Worm (Caenorhabditis elegans): ENCODE measurements around the gene ckc-1.

ckc-1 gene

DNA sequence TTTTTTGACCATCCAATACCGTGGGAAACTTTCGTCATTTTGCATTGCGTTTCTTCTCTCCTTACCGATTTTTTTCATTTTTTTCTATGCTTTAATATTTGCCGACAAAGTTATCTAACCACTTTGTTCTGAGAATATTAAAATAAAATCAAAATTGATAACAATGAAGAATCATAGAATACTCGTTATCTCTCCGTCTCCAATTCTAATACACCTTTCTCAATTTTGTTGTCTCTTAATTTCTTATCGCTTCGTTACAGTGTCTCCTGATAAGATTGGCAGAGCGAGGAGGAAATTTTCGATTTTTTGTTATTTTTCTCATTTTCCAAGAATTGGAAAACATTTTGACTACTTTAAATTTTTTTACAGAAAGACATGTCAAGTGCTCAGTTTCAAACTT lies at the start of gene ckc-1:
Gene ckc-1 (plus strand): TSS at position 368 of the 400 bp plus-strand sequence.
- TF ChIP-seq elt-2 (tag; optimal IDR thresholded peaks at IDR 0.05) (peak; percentile 99), mml-1 (tag; optimal IDR thresholded peaks at IDR 0.05) (no peak), elt-1 (tag; optimal IDR thresholded peaks at IDR 0.05) (no peak), ceh-28 (tag; optimal IDR thresholded peaks at IDR 0.05) (peak; percentile 3), jun-1 (tag; optimal IDR thresholded peaks at IDR 0.05) (peak; percentile 68), pha-4 (tag; optimal IDR thresholded peaks at IDR 0.05) (peak; percentile 39), pqm-1 (tag; optimal IDR thresholded peaks at IDR 0.05) (peak; percentile 100), elt-3 (tag; optimal IDR thresholded peaks at IDR 0.05) (peak in 1 of 3 experiments; percentile 67)

DNA sequence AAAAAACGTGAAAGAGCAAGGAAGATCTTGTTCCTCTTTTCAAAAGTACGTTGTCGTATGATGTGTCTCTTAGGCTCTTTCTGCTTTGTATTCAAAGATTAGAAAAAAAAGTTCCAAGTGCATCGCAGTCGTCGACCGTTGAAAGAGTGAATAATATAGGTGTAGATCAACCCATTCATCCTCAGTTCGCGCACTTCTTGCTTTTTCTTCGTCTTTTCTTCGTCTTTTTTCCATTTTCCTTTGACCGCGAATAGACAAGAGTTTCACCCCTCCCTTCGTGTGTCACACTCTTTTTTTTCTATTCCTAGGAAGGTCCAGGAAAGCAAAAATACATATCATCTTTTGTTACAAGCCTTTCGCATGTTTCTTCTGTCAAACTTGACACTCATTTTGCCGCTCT lies 49.7 kb upstream of the ckc-1 start:
- TF ChIP-seq R02D3.7 (tag; optimal IDR thresholded peaks at IDR 0.05) (no peak), nhr-237 (tag; optimal IDR thresholded peaks at IDR 0.05) (no peak), aly-2 (tag; optimal IDR thresholded peaks at IDR 0.05) (no peak), ztf-11 (tag; optimal IDR thresholded peaks at IDR 0.05) (no peak), nhr-25 (tag; optimal IDR thresholded peaks at IDR 0.05) (no peak)

DNA sequence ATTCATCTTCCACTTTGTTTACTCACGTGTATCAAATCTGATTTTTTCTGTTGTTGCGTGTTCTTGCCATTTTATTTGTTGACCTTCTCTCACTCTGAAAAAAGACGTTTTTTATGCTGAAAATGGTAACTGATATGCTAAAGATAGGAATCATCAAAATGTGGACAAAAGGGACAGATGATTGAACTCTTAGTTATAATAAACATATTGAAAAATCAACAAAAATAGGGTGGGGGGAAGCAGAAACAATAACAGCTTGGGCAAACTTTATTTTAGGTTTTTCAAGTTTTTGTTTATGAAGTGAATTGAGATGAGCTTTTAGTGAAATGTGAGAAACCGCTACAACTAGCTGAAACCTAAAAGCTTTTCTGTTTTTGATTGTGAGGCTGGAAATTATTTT lies 43.5 kb upstream of the ckc-1 start, which contains the start of gene F56B6.6:
Gene F56B6.6 (minus strand): TSS at position 101 of the 400 bp plus-strand sequence.
- TF ChIP-seq nhr-11 (tag; optimal IDR thresholded peaks at IDR 0.05) (no peak), ceh-16 (tag; optimal IDR thresholded peaks at IDR 0.05) (no peak)

DNA sequence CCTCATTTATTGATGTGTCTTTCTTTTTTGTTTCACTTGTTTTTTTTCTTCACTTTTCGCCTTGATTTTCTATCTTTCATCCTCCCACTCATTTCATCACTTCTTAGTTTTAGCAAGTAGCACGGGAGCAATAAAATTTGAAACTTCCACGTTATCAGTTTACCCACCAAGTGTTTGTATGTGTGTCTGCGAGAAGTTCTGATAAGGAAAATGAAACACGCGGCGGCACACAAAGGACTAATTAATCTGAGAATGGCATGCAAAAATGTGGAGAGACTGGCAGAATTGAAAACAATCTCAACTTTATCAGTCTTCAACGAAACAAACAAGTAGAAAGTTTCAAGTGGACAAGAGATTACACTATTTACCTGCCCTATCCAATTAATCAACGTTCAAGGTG lies 42.2 kb upstream of the ckc-1 start:
- no peak for TF ChIP-seq aly-2 (tag; optimal IDR thresholded peaks at IDR 0.05)
- peak; percentile 36 for TF ChIP-seq jun-1 (tag; optimal IDR thresholded peaks at IDR 0.05)
- TF ChIP-seq pha-4 (tag; optimal IDR thresholded peaks at IDR 0.05): peak; percentile 44
- TF ChIP-seq elt-3 (tag; optimal IDR thresholded peaks at IDR 0.05): no peak
- no peak for TF ChIP-seq unc-39 (tag; optimal IDR thresholded peaks at IDR 0.05)
- peak; percentile 96 for TF ChIP-seq elt-2 (tag; optimal IDR thresholded peaks at IDR 0.05)
- TF ChIP-seq pqm-1 (tag; optimal IDR thresholded peaks at IDR 0.05): peak; percentile 89

DNA sequence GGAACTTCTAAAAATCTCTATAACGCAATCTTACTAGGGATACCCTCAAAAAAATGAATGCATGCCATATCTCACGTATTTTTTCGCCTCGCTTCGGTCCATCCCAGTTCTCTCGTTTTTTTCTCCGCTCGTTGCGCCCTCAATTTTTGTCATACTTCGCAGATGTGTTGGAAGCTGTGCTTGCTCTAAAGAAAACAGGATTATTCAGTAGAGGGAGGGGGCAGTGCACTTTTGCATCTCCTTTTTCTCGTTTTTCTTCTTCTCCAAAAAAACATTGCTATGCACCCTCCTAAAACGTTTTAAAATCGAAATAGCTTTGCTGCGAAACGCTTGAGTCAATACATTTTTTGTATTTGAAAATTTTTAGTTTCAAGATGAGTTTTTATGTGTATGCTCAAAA lies 40.9 kb upstream of the ckc-1 start:
- no peak for TF ChIP-seq fkh-10 (GFP tag; optimal IDR thresholded peaks at IDR 0.05)
- no peak for TF ChIP-seq fkh-2 (tag; optimal IDR thresholded peaks at IDR 0.05)
- peak; percentile 30 for TF ChIP-seq hmg-11 (tag; optimal IDR thresholded peaks at IDR 0.05)
- TF ChIP-seq unc-39 (tag; optimal IDR thresholded peaks at IDR 0.05): no peak
- no peak for TF ChIP-seq ztf-4 (tag; optimal IDR thresholded peaks at IDR 0.05)
- TF ChIP-seq unc-62 (GFP tag; optimal IDR thresholded peaks at IDR 0.05): no peak
- TF ChIP-seq sea-2 (GFP tag; optimal IDR thresholded peaks at IDR 0.05): no peak
- no peak for TF ChIP-seq pha-4 (tag; optimal IDR thresholded peaks at IDR 0.05)
- TF ChIP-seq nhr-12 (tag; optimal IDR thresholded peaks at IDR 0.05): no peak
- no peak for TF ChIP-seq pqm-1 (tag; optimal IDR thresholded peaks at IDR 0.05)
- no peak for TF ChIP-seq nhr-11 (tag; optimal IDR thresholded peaks at IDR 0.05)
- peak; percentile 19 for TF ChIP-seq lin-39 (tag; optimal IDR thresholded peaks at IDR 0.05)
- no peak for TF ChIP-seq nhr-43 (tag; optimal IDR thresholded peaks at IDR 0.05; ENCODE audit: poor library complexity, severe bottlenecking)
- no peak for TF ChIP-seq ceh-9 (tag; optimal IDR thresholded peaks at IDR 0.05)
- no peak for TF ChIP-seq zag-1 (tag; optimal IDR thresholded peaks at IDR 0.05)
- no peak for TF ChIP-seq egl-5 (tag; optimal IDR thresholded peaks at IDR 0.05)
- TF ChIP-seq nfya-1 (tag; optimal IDR thresholded peaks at IDR 0.05; ENCODE audit: insufficient read depth): peak; percentile 25
- TF ChIP-seq ZK546.5 (tag; optimal IDR thresholded peaks at IDR 0.05): no peak
- TF ChIP-seq nhr-25 (tag; optimal IDR thresholded peaks at IDR 0.05): no peak
- no peak for TF ChIP-seq elt-3 (tag; optimal IDR thresholded peaks at IDR 0.05)
- TF ChIP-seq nhr-77 (tag; optimal IDR thresholded peaks at IDR 0.05): no peak

Measured in whole organism, L3 larva.